Worm (Caenorhabditis elegans) whole organism, mixed stage, embryonic: ENCODE data around the gene gst-14.

ENCODE experiments used
- M03D4.4 ChIP-seq: sonication (generic microtip); optimal IDR thresholded peaks from 2 replicates; lab custom pipeline; 2017; ENCODE audit warnings: mild to moderate bottlenecking, missing genetic modification characterization, missing compliant biosample characterization
- blmp-1 ChIP-seq: fragments of 150-350 bp; optimal IDR thresholded peaks from 2 replicates; lab custom pipeline; 2014; ENCODE audit warnings: missing biosample characterization, missing genetic modification characterization
- ceh-39 ChIP-seq: fragments of 150-350 bp; optimal IDR thresholded peaks from 2 replicates; lab custom pipeline; 2014; ENCODE audit warnings: missing biosample characterization, missing genetic modification characterization
- ceh-83 ChIP-seq: fragments of 200-800 bp; sonication (Bioruptor generic); optimal IDR thresholded peaks from 2 replicates; lab custom pipeline; 2018; ENCODE audit warnings: mild to moderate bottlenecking, missing genetic modification characterization, missing compliant biosample characterization
- mab-5 ChIP-seq: fragments of 150-350 bp; optimal IDR thresholded peaks from 2 replicates; lab custom pipeline; 2014; ENCODE audit warnings: missing biosample characterization, missing genetic modification characterization
- mls-2 ChIP-seq: sonication (generic microtip); optimal IDR thresholded peaks from 2 replicates; lab custom pipeline; 2016; ENCODE audit warnings: mild to moderate bottlenecking, missing genetic modification characterization, moderate library complexity, missing compliant biosample characterization
- nhr-2 ChIP-seq: fragments of 150-350 bp; optimal IDR thresholded peaks from 2 replicates; lab custom pipeline; 2014; ENCODE audit warnings: missing biosample characterization, missing genetic modification characterization
- nhr-237 ChIP-seq: fragments of 150-350 bp; optimal IDR thresholded peaks from 2 replicates; lab custom pipeline; 2014; ENCODE audit warnings: missing biosample characterization, missing genetic modification characterization
- nhr-28 ChIP-seq: fragments of 150-350 bp; optimal IDR thresholded peaks from 2 replicates; lab custom pipeline; 2014; ENCODE audit warnings: missing biosample characterization, missing genetic modification characterization
- nhr-76 ChIP-seq: sonication (generic microtip); optimal IDR thresholded peaks from 2 replicates; lab custom pipeline; 2017; ENCODE audit warnings: missing biosample characterization, missing genetic modification characterization
- pha-4 ChIP-seq: fragments of 150-350 bp; optimal IDR thresholded peaks from 2 replicates; lab custom pipeline; 2018; ENCODE audit warnings: missing biosample characterization, missing genetic modification reagents, missing genetic modification characterization
- sem-2 ChIP-seq: fragments of 200-800 bp; sonication (Bioruptor generic); optimal IDR thresholded peaks from 2 replicates; lab custom pipeline; 2018; ENCODE audit warnings: mild to moderate bottlenecking, missing genetic modification characterization, missing compliant biosample characterization
- unc-39 ChIP-seq: fragments of 150-350 bp; optimal IDR thresholded peaks from 2 replicates; lab custom pipeline; 2014; ENCODE audit warnings: missing biosample characterization, missing genetic modification characterization
- zip-8 ChIP-seq: fragments of 150-350 bp; optimal IDR thresholded peaks from 2 replicates; lab custom pipeline; 2014; ENCODE audit warnings: missing biosample characterization, missing genetic modification characterization

The gst-14 gene

DNA sequence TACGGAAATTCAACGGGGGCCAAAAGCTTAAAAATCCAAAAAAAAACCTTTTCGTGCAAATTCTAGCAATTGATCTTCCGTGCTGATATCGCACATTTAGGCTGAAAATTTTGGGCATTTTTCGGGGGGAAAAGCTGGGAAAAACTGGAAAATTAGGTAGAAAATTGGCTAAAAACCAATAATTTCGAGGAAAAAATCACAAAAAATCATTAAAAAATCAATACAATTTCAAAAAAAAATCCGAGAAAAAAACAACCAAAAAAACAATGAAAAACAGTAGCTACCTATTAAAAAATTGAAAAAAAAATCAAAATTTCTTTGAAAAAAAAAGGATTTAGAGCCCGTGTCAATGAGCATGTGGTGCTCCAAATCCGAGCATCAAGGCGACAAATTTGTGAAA, 48.0 kb downstream of the gst-14 start, which contains the start of gene Y48E1B.3:
Y48E1B.3 (minus strand) TSS at position 101 of the 400 bp plus-strand sequence.
- TF ChIP-seq ceh-83 (GFP tag; lab: Kevin White, UChicago): no peak
- TF ChIP-seq ceh-39: no peak
- TF ChIP-seq nhr-2 (tag; lab: Kevin White, UChicago): no peak
- TF ChIP-seq mab-5 (tag; lab: Kevin White, UChicago): no peak
- no peak for TF ChIP-seq pha-4 (tag; lab: Kevin White, UChicago)
- TF ChIP-seq sem-2: no peak
- no peak for TF ChIP-seq nhr-28
- TF ChIP-seq blmp-1 (tag; lab: Kevin White, UChicago): no peak
- no peak for TF ChIP-seq mls-2 (tag; lab: Kevin White, UChicago)
- no peak for TF ChIP-seq nhr-76 (tag; lab: Kevin White, UChicago)
- no peak for TF ChIP-seq nhr-237 (tag; lab: Kevin White, UChicago)
- no peak for TF ChIP-seq unc-39 (tag; lab: Kevin White, UChicago)
- no peak for TF ChIP-seq zip-8
- no peak for TF ChIP-seq M03D4.4 (tag; lab: Kevin White, UChicago)
